ENCODE assay signal across 1 fruit fly cellular context in the genomic region with DNA sequence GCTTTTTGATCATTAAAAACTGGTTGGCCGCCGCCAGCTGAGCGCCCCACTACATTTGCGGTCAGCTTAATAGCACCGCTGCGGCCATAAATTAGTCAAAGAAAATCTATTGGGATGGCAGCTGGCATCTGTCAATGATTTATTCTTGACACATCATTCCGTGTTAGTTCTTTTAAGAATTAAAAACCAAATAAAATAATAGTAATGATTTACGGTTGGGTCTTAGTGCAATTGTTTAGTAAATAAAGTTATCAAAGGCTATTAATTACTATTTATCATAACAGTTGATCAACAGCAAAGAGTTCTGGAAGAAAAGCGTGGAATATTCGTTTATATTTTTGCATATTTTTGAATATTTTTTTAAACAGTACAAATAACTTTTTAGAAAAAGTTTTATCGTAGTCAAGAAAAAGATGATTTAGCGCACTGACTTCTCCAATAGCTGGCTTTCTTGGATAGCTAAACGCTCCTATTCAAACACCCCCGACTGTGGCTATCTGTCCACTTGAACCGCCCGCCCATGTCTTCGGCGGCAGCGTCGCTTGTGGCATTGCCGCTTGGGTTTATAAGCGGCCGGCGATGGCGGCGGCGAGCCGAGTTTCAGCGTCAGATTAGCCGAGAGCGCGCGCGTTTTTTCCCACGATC.
TF ChIP-seq lines count a peak whose summit lies in the region.

CG14515 (plus strand) TSS at position 590 of the 645 bp plus-strand sequence.

TF ChIP-seq in whole organism, embryonic, 481 proteins besides CTCF, POLR2A, EP300 and RAD21 (continued from another document):
- peak; percentile 56 for TF ChIP-seq CG11504 (tag; optimal IDR thresholded peaks at IDR 0.05; lab: Kevin White, UChicago)
- no peak for TF ChIP-seq HHEX (GFP tag; optimal IDR thresholded peaks at IDR 0.05; lab: Kevin White, UChicago)
- TF ChIP-seq cad (GFP tag; optimal IDR thresholded peaks at IDR 0.05; lab: Kevin White, UChicago): no peak
- no peak for TF ChIP-seq dmrt11E (tag; optimal IDR thresholded peaks at IDR 0.05; lab: Kevin White, UChicago)
- no peak for TF ChIP-seq prd (optimal IDR thresholded peaks at IDR 0.05; lab: Kevin White, UChicago)
- TF ChIP-seq prd (GFP tag; IDR thresholded peaks at IDR 0.05; lab: Robert Waterston, UW): no peak
- TF ChIP-seq Oli (tag; optimal IDR thresholded peaks at IDR 0.05; lab: Kevin White, UChicago): peak; percentile 13
- no peak for TF ChIP-seq CG11560 (tag; IDR thresholded peaks at IDR 0.05; lab: Robert Waterston, UW)
- no peak for TF ChIP-seq Dp (GFP tag; optimal IDR thresholded peaks at IDR 0.05; lab: Kevin White, UChicago)
- no peak for TF ChIP-seq CG6854 (GFP tag; optimal IDR thresholded peaks at IDR 0.05; lab: Kevin White, UChicago)
- TF ChIP-seq run (tag; optimal IDR thresholded peaks at IDR 0.05; lab: Kevin White, UChicago): no peak
- TF ChIP-seq esg (GFP tag; conservative IDR thresholded peaks at IDR 0.05; lab: Robert Waterston, UW): no peak
- no peak for TF ChIP-seq CG14860 (GFP tag; IDR thresholded peaks at IDR 0.05; lab: Robert Waterston, UW; ENCODE audit: partially characterized antibody)
- TF ChIP-seq CG10959 (GFP tag; IDR thresholded peaks at IDR 0.05; lab: Robert Waterston, UW): no peak
- no peak for TF ChIP-seq C15 (GFP tag; IDR thresholded peaks at IDR 0.05; lab: Robert Waterston, UW)
- TF ChIP-seq lbe (GFP tag; optimal IDR thresholded peaks at IDR 0.05; lab: Kevin White, UChicago): no peak
- TF ChIP-seq Poxn (GFP tag; IDR thresholded peaks at IDR 0.05; lab: Robert Waterston, UW): no peak
- peak; percentile 59 for TF ChIP-seq nmo (GFP tag; optimal IDR thresholded peaks at IDR 0.05; lab: Kevin White, UChicago)
- no peak for TF ChIP-seq hkb (optimal IDR thresholded peaks at IDR 0.05; lab: Kevin White, UChicago)
- no peak for TF ChIP-seq hkb (GFP tag; IDR thresholded peaks at IDR 0.05; lab: Robert Waterston, UW)
- TF ChIP-seq dysf (GFP tag; IDR thresholded peaks at IDR 0.05; lab: Robert Waterston, UW): 0 out of 3 replicates have a peak, but pooled peaks have one; percentile 30
- no peak for TF ChIP-seq Bgb (GFP tag; IDR thresholded peaks at IDR 0.05; lab: Robert Waterston, UW; ENCODE audit: partially characterized antibody)
- no peak for TF ChIP-seq CG8944 (GFP tag; optimal IDR thresholded peaks at IDR 0.05; lab: Kevin White, UChicago)
- no peak for TF ChIP-seq CG2889 (GFP tag; IDR thresholded peaks at IDR 0.05; lab: Robert Waterston, UW)
- no peak for TF ChIP-seq CG3847 (GFP tag; IDR thresholded peaks at IDR 0.05; lab: Robert Waterston, UW)
- no peak for TF ChIP-seq grau (tag; optimal IDR thresholded peaks at IDR 0.05; lab: Kevin White, UChicago)
- TF ChIP-seq bowl (GFP tag; IDR thresholded peaks at IDR 0.05; lab: Robert Waterston, UW): no peak
- TF ChIP-seq YL-1 (GFP tag; optimal IDR thresholded peaks at IDR 0.05; lab: Kevin White, UChicago): no peak
- 0 out of 3 replicates have a peak, but pooled peaks have one; percentile 12 for TF ChIP-seq CG11695 (GFP tag; IDR thresholded peaks at IDR 0.05; lab: Robert Waterston, UW)
- 0 out of 3 replicates have a peak, but pooled peaks have one; percentile 39 for TF ChIP-seq row (GFP tag; IDR thresholded peaks at IDR 0.05; lab: Robert Waterston, UW)
- TF ChIP-seq Sox100B (GFP tag; optimal IDR thresholded peaks at IDR 0.05; lab: Kevin White, UChicago): peak; percentile 47
- no peak for TF ChIP-seq klu (GFP tag; IDR thresholded peaks at IDR 0.05; lab: Robert Waterston, UW)
- TF ChIP-seq CG13424 (tag; optimal IDR thresholded peaks at IDR 0.05; lab: Kevin White, UChicago): no peak
- no peak for TF ChIP-seq slbo (GFP tag; IDR thresholded peaks at IDR 0.05; lab: Robert Waterston, UW)
- no peak for TF ChIP-seq ttk (GFP tag; IDR thresholded peaks at IDR 0.05; lab: Robert Waterston, UW)
- TF ChIP-seq da (GFP tag; optimal IDR thresholded peaks at IDR 0.05; lab: Kevin White, UChicago): no peak
- no peak for TF ChIP-seq CG1792 (GFP tag; optimal IDR thresholded peaks at IDR 0.05; lab: Kevin White, UChicago)
- no peak for TF ChIP-seq CG9797 (GFP tag; optimal IDR thresholded peaks at IDR 0.05; lab: Kevin White, UChicago)
- no peak for TF ChIP-seq otp (GFP tag; IDR thresholded peaks at IDR 0.05; lab: Robert Waterston, UW)
- no peak for TF ChIP-seq CG11398 (GFP tag; optimal IDR thresholded peaks at IDR 0.05; lab: Kevin White, UChicago)
- no peak for TF ChIP-seq btn (GFP tag; optimal IDR thresholded peaks at IDR 0.05; lab: Kevin White, UChicago)
- TF ChIP-seq CG11723 (GFP tag; optimal IDR thresholded peaks at IDR 0.05; lab: Kevin White, UChicago): no peak
- TF ChIP-seq CG16813 (GFP tag; IDR thresholded peaks at IDR 0.05; lab: Robert Waterston, UW; ENCODE audit: partially characterized antibody): no peak
- TF ChIP-seq Hsf (GFP tag; optimal IDR thresholded peaks at IDR 0.05; lab: Kevin White, UChicago): no peak
- no peak for TF ChIP-seq CG2199 (GFP tag; IDR thresholded peaks at IDR 0.05; lab: Robert Waterston, UW)
- no peak for TF ChIP-seq CG8478 (optimal IDR thresholded peaks at IDR 0.05; lab: Kevin White, UChicago)
- TF ChIP-seq CG12769 (tag; optimal IDR thresholded peaks at IDR 0.05; lab: Kevin White, UChicago): no peak
- TF ChIP-seq chm (GFP tag; IDR thresholded peaks at IDR 0.05; lab: Robert Waterston, UW): no peak
- peak; percentile 13; the same call in 1 of the 2 replicates for TF ChIP-seq lmd (GFP tag; IDR thresholded peaks at IDR 0.05; lab: Robert Waterston, UW)
- peak; percentile 40 for TF ChIP-seq Med (GFP tag; lab: Kevin White, UChicago)
- no peak for TF ChIP-seq chif (GFP tag; optimal IDR thresholded peaks at IDR 0.05; lab: Kevin White, UChicago)
- no peak for TF ChIP-seq gt (GFP tag; IDR thresholded peaks at IDR 0.05; lab: Robert Waterston, UW)
- TF ChIP-seq D (optimal IDR thresholded peaks at IDR 0.05; lab: Kevin White, UChicago): no peak
- TF ChIP-seq D (GFP tag; optimal IDR thresholded peaks at IDR 0.05; lab: Kevin White, UChicago): peak; percentile 21
- TF ChIP-seq CG18476 (GFP tag; optimal IDR thresholded peaks at IDR 0.05; lab: Kevin White, UChicago): no peak
- no peak for TF ChIP-seq org-1 (GFP tag; optimal IDR thresholded peaks at IDR 0.05; lab: Kevin White, UChicago)
- no peak for TF ChIP-seq ind (GFP tag; optimal IDR thresholded peaks at IDR 0.05; lab: Kevin White, UChicago)
- TF ChIP-seq br (optimal IDR thresholded peaks at IDR 0.05; lab: Kevin White, UChicago): no peak
- no peak for TF ChIP-seq CG1529 (GFP tag; optimal IDR thresholded peaks at IDR 0.05; lab: Kevin White, UChicago)
- no peak for TF ChIP-seq CG12104 (GFP tag; optimal IDR thresholded peaks at IDR 0.05; lab: Kevin White, UChicago)
- TF ChIP-seq CG7556 (GFP tag; optimal IDR thresholded peaks at IDR 0.05; lab: Kevin White, UChicago): peak; percentile 39
- 0 out of 3 replicates have a peak, but pooled peaks have one; percentile 16 for TF ChIP-seq ase (GFP tag; IDR thresholded peaks at IDR 0.05; lab: Robert Waterston, UW)
- TF ChIP-seq exex (tag; optimal IDR thresholded peaks at IDR 0.05; lab: Kevin White, UChicago): no peak
- TF ChIP-seq CG5953 (GFP tag; IDR thresholded peaks at IDR 0.05; lab: Robert Waterston, UW): no peak
- TF ChIP-seq Abd-B (GFP tag; optimal IDR thresholded peaks at IDR 0.05; lab: Kevin White, UChicago): peak; percentile 7
- TF ChIP-seq CG31441 (GFP tag; IDR thresholded peaks at IDR 0.05; lab: Robert Waterston, UW): peak; percentile 39; the same call in 1 of the 2 replicates
- TF ChIP-seq CG17328 (GFP tag; IDR thresholded peaks at IDR 0.05; lab: Robert Waterston, UW): 0 out of 2 replicates have a peak, but pooled peaks have one; percentile 28
- no peak for TF ChIP-seq CG8388 (GFP tag; optimal IDR thresholded peaks at IDR 0.05; lab: Kevin White, UChicago)
- TF ChIP-seq zf30C (GFP tag; optimal IDR thresholded peaks at IDR 0.05; lab: Kevin White, UChicago): no peak
- TF ChIP-seq HLH3B (GFP tag; IDR thresholded peaks at IDR 0.05; lab: Robert Waterston, UW): no peak
- no peak for TF ChIP-seq cato (GFP tag; optimal IDR thresholded peaks at IDR 0.05; lab: Kevin White, UChicago; ENCODE audit: borderline replicate concordance)
- peak; percentile 17 for TF ChIP-seq CG2712 (tag; optimal IDR thresholded peaks at IDR 0.05; lab: Kevin White, UChicago)
- TF ChIP-seq schlank (tag; optimal IDR thresholded peaks at IDR 0.05; lab: Kevin White, UChicago): no peak
- no peak for TF ChIP-seq Fer1 (GFP tag; optimal IDR thresholded peaks at IDR 0.05; lab: Kevin White, UChicago)
- TF ChIP-seq unpg (GFP tag; optimal IDR thresholded peaks at IDR 0.05; lab: Kevin White, UChicago): no peak
- no peak for TF ChIP-seq Sox102F (GFP tag; optimal IDR thresholded peaks at IDR 0.05; lab: Kevin White, UChicago)
- TF ChIP-seq zen2 (GFP tag; IDR thresholded peaks at IDR 0.05; lab: Robert Waterston, UW; ENCODE audit: partially characterized antibody): no peak
- peak; percentile 76 for TF ChIP-seq sens (GFP tag; lab: Kevin White, UChicago)
- no peak for TF ChIP-seq CG7745 (tag; optimal IDR thresholded peaks at IDR 0.05; lab: Kevin White, UChicago)
- TF ChIP-seq CG14441 (GFP tag; IDR thresholded peaks at IDR 0.05; lab: Robert Waterston, UW): 0 out of 2 replicates have a peak, but pooled peaks have one; percentile 4
- TF ChIP-seq eyg (GFP tag; optimal IDR thresholded peaks at IDR 0.05; lab: Kevin White, UChicago): no peak
- no peak for TF ChIP-seq Atf6 (GFP tag; IDR thresholded peaks at IDR 0.05; lab: Robert Waterston, UW)
- TF ChIP-seq CG9876 (GFP tag; optimal IDR thresholded peaks at IDR 0.05; lab: Kevin White, UChicago): no peak
- no peak for TF ChIP-seq jing (GFP tag; optimal IDR thresholded peaks at IDR 0.05; lab: Kevin White, UChicago)
- no peak for TF ChIP-seq CG4820 (GFP tag; optimal IDR thresholded peaks at IDR 0.05; lab: Kevin White, UChicago)
- TF ChIP-seq mld (GFP tag; IDR thresholded peaks at IDR 0.05; lab: Robert Waterston, UW; ENCODE audit: partially characterized antibody): no peak
- TF ChIP-seq emc (GFP tag; optimal IDR thresholded peaks at IDR 0.05; lab: Kevin White, UChicago): no peak
- no peak for TF ChIP-seq gfzf (GFP tag; optimal IDR thresholded peaks at IDR 0.05; lab: Kevin White, UChicago)
- no peak for TF ChIP-seq CG33557 (GFP tag; optimal IDR thresholded peaks at IDR 0.05; lab: Kevin White, UChicago)
- TF ChIP-seq CG17361 (GFP tag; IDR thresholded peaks at IDR 0.05; lab: Robert Waterston, UW): peak; percentile 44; the same call in 2 of the 3 replicates
- TF ChIP-seq CG15696 (tag; optimal IDR thresholded peaks at IDR 0.05; lab: Kevin White, UChicago): no peak
- no peak for TF ChIP-seq CG11456 (GFP tag; IDR thresholded peaks at IDR 0.05; lab: Robert Waterston, UW)
- no peak for TF ChIP-seq CG30020 (tag; optimal IDR thresholded peaks at IDR 0.05; lab: Kevin White, UChicago)
